Fruit fly (Drosophila melanogaster): ENCODE results near the gene Pglym78.
A peak's percentile ranks its signal among the peaks of the same experiment; 100 is the strongest.

Gene Pglym78

DNA sequence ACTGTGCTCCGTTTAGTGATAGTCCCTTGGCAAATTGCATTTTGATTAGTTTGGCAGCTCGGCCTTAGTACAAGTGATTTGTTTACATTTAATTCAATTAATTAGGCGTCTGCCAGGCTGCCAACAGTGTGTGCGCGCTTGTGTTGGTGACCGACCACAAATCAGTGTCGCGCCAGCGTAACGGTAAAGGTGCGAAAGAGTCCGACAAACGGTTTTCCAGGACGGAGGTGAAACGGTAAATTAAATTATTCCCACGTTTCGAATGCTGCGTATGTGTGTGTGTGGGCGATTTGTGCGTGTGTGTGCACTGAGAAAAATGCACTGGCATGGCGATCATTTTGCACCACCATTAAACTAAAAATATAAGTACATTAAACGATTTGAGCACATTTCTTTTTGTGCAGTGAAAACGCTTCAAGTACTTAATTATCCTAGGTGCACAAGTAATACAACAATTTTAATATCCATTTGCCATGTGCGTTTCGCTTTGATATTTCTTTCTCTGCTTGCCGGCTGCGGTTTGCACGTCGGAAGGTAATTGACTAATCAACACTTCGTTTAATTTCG lies 9.0 kb upstream of the Pglym78 start (continued):
- TF ChIP-seq CG10267 (tag; optimal IDR thresholded peaks at IDR 0.05) = no peak
- no peak for TF ChIP-seq her (GFP tag; optimal IDR thresholded peaks at IDR 0.05)
- TF ChIP-seq Dfd (GFP tag; optimal IDR thresholded peaks at IDR 0.05) = no peak
- TF ChIP-seq CG17568 (GFP tag; optimal IDR thresholded peaks at IDR 0.05) = no peak
- TF ChIP-seq CG10321 (GFP tag; IDR thresholded peaks at IDR 0.05) = no peak
- TF ChIP-seq NfI (GFP tag; optimal IDR thresholded peaks at IDR 0.05) = no peak
- no peak for TF ChIP-seq eyg (GFP tag; optimal IDR thresholded peaks at IDR 0.05)
- peak; percentile 8 for TF ChIP-seq CG17829 (tag; optimal IDR thresholded peaks at IDR 0.05)
- no peak; the same call in 1 of the 2 replicates for TF ChIP-seq CG14441 (GFP tag; IDR thresholded peaks at IDR 0.05)
- no peak for TF ChIP-seq CG2875 (GFP tag; optimal IDR thresholded peaks at IDR 0.05)
- 0 out of 2 replicates have a peak, but pooled peaks have one; percentile 12 for TF ChIP-seq CG11085 (GFP tag; IDR thresholded peaks at IDR 0.05)
- TF ChIP-seq CG18619 (GFP tag; optimal IDR thresholded peaks at IDR 0.05) = no peak
- TF ChIP-seq CG7786 (GFP tag; optimal IDR thresholded peaks at IDR 0.05) = no peak
- peak; percentile 28 for TF ChIP-seq CG9727 (GFP tag; optimal IDR thresholded peaks at IDR 0.05)
- peak; percentile 90 for TF ChIP-seq Ets65A (GFP tag)
- no peak for TF ChIP-seq NFAT (GFP tag; IDR thresholded peaks at IDR 0.05)
- TF ChIP-seq CG9876 (GFP tag; optimal IDR thresholded peaks at IDR 0.05) = no peak
- peak; percentile 20 for TF ChIP-seq bab2 (GFP tag; optimal IDR thresholded peaks at IDR 0.05)
- no peak for TF ChIP-seq CG7987 (GFP tag; optimal IDR thresholded peaks at IDR 0.05)
- no peak for TF ChIP-seq CG31388 (GFP tag; optimal IDR thresholded peaks at IDR 0.05)
- TF ChIP-seq CG12236 (GFP tag; optimal IDR thresholded peaks at IDR 0.05) = no peak
- no peak for TF ChIP-seq ac (GFP tag; optimal IDR thresholded peaks at IDR 0.05)
- TF ChIP-seq Tbp (GFP tag; optimal IDR thresholded peaks at IDR 0.05) = no peak
- TF ChIP-seq grau (tag; optimal IDR thresholded peaks at IDR 0.05) = peak; percentile 39
- TF ChIP-seq CG17612 (GFP tag; IDR thresholded peaks at IDR 0.05) = no peak
- no peak for TF ChIP-seq CG3838 (GFP tag; optimal IDR thresholded peaks at IDR 0.05)
- no peak for TF ChIP-seq CG34224 (GFP tag; IDR thresholded peaks at IDR 0.05; ENCODE audit: partially characterized antibody)
- peak; percentile 38; the same call in 1 of the 2 replicates for TF ChIP-seq lmd (GFP tag; IDR thresholded peaks at IDR 0.05)
- no peak for TF ChIP-seq Spps (tag; optimal IDR thresholded peaks at IDR 0.05)
- no peak for TF ChIP-seq unpg (GFP tag; optimal IDR thresholded peaks at IDR 0.05)
- TF ChIP-seq az2 (GFP tag; optimal IDR thresholded peaks at IDR 0.05) = no peak
- TF ChIP-seq fd102C (GFP tag; optimal IDR thresholded peaks at IDR 0.05) = no peak
- TF ChIP-seq CG8944 (GFP tag; optimal IDR thresholded peaks at IDR 0.05) = no peak
- no peak for TF ChIP-seq CkIIα-i1 (GFP tag; IDR thresholded peaks at IDR 0.05)
- TF ChIP-seq CG3847 (GFP tag; IDR thresholded peaks at IDR 0.05) = peak; percentile 15; the same call in 1 of the 2 replicates
- TF ChIP-seq wdn (GFP tag; IDR thresholded peaks at IDR 0.05) = 0 out of 2 replicates have a peak, but pooled peaks have one; percentile 33
- TF ChIP-seq prd (optimal IDR thresholded peaks at IDR 0.05) = no peak
- TF ChIP-seq prd (GFP tag; IDR thresholded peaks at IDR 0.05) = peak; percentile 35; the same call in 1 of the 3 replicates
- no peak for TF ChIP-seq otp (GFP tag; IDR thresholded peaks at IDR 0.05)
- TF ChIP-seq CG13775 (GFP tag; optimal IDR thresholded peaks at IDR 0.05) = peak; percentile 12
- 0 out of 2 replicates have a peak, but pooled peaks have one; percentile 21 for TF ChIP-seq ranshi (GFP tag; IDR thresholded peaks at IDR 0.05)
- TF ChIP-seq Hr39 (optimal IDR thresholded peaks at IDR 0.05) = no peak
- TF ChIP-seq dimm (GFP tag; IDR thresholded peaks at IDR 0.05) = no peak
- TF ChIP-seq onecut (GFP tag; IDR thresholded peaks at IDR 0.05) = no peak
- TF ChIP-seq CG42726 (GFP tag; IDR thresholded peaks at IDR 0.05; ENCODE audit: partially characterized antibody) = no peak
- no peak for TF ChIP-seq chif (GFP tag; optimal IDR thresholded peaks at IDR 0.05)
- no peak for TF ChIP-seq CG5953 (GFP tag; IDR thresholded peaks at IDR 0.05)
- peak; percentile 20 for TF ChIP-seq CG18599 (GFP tag; optimal IDR thresholded peaks at IDR 0.05)
- TF ChIP-seq Hr78 (GFP tag; optimal IDR thresholded peaks at IDR 0.05) = peak in 1 of 2 experiments; percentile 1
- 0 out of 3 replicates have a peak, but pooled peaks have one; percentile 25 for TF ChIP-seq CG17361 (GFP tag; IDR thresholded peaks at IDR 0.05)
- no peak for TF ChIP-seq Sry-β (GFP tag; optimal IDR thresholded peaks at IDR 0.05)

Data from whole organism, embryonic.